Worm (Caenorhabditis elegans): Measurements from ENCODE around the gene srsx-37.
"Not testable (repeated sequence)": the region's sequence is repeated elsewhere in the genome, so short reads cannot be mapped to it uniquely, and the experiment has no call there.

- not testable (repeated sequence) for TF ChIP-seq hlh-15 (tag; optimal IDR thresholded peaks at IDR 0.05); ets-4 (tag; optimal IDR thresholded peaks at IDR 0.05); C08G9.2 (tag; optimal IDR thresholded peaks at IDR 0.05); sdc-2 (tag; optimal IDR thresholded peaks at IDR 0.05); ama-1 (optimal IDR thresholded peaks at IDR 0.05); lin-11 (tag; optimal IDR thresholded peaks at IDR 0.05); gmeb-2 (tag; optimal IDR thresholded peaks at IDR 0.05); pat-9 (tag; optimal IDR thresholded peaks at IDR 0.05); odd-2 (tag; optimal IDR thresholded peaks at IDR 0.05); ttx-3 (tag; optimal IDR thresholded peaks at IDR 0.05); pqm-1 (tag; optimal IDR thresholded peaks at IDR 0.05); K02D7.2 (tag; optimal IDR thresholded peaks at IDR 0.05); tbx-2 (tag; optimal IDR thresholded peaks at IDR 0.05); dve-1 (tag; optimal IDR thresholded peaks at IDR 0.05)
Measured at ce11 chrV:15215175-15215574, 43.8 kb downstream of the srsx-37 start, which contains the start of gene sri-26.
